Worm (Caenorhabditis elegans): ENCODE measurements around the gene B0310.3.
A peak's percentile ranks its signal among the peaks of the same experiment; 100 is the strongest.

B0310.3 gene

DNA sequence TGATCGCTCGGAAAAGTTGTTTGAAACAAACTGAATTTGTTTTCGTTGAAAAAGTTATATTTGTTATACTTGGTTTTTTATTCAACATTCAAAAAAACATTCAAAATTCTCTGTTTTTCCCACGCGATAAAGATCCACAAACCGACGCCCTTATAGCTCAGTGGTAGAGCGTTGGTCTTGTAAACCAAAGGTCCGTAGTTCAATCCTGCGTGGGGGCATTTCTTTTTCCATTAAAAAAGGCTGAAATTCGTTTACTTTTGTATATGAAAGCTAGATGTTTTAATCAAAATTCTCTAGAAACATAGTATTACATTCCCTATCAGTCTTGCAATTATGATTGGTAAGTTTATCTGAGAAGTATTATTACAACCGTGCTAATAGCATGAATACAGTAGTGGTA, 33.1 kb downstream of the B0310.3 start (continued):
- TF ChIP-seq T26A8.4 (GFP tag; IDR thresholded peaks at IDR 0.05) (no peak), mdt-29 (GFP tag; IDR thresholded peaks at IDR 0.05) (peak; percentile 72; the same call in 1 of the 2 replicates), Y5F2A.4 (GFP tag; optimal IDR thresholded peaks at IDR 0.05) (no peak), fkh-10 (GFP tag; optimal IDR thresholded peaks at IDR 0.05) (no peak), nhr-76 (tag; optimal IDR thresholded peaks at IDR 0.05) (no peak), ceh-44 (GFP tag; IDR thresholded peaks at IDR 0.05) (peak; percentile 68; the same call in 1 of the 2 replicates), nhr-28 (tag; optimal IDR thresholded peaks at IDR 0.05) (no peak), T20F7.1 (GFP tag; optimal IDR thresholded peaks at IDR 0.05) (no peak), F44E2.7 (GFP tag; IDR thresholded peaks at IDR 0.05) (peak; percentile 54; the same call in 1 of the 2 replicates), pqm-1 (tag; optimal IDR thresholded peaks at IDR 0.05) (no peak), R02D3.7 (tag; optimal IDR thresholded peaks at IDR 0.05) (no peak), tra-1 (GFP tag; IDR thresholded peaks at IDR 0.05) (0 out of 2 replicates have a peak, but pooled peaks have one; percentile 39), ceh-28 (tag; optimal IDR thresholded peaks at IDR 0.05) (no peak), aha-1 (tag) (peak; percentile 78), mep-1 (tag; optimal IDR thresholded peaks at IDR 0.05) (no peak), F37D6.2 (tag; optimal IDR thresholded peaks at IDR 0.05) (no peak), gei-8 (GFP tag; optimal IDR thresholded peaks at IDR 0.05) (no peak), daf-12 (tag; optimal IDR thresholded peaks at IDR 0.05) (no peak), daf-8 (GFP tag; IDR thresholded peaks at IDR 0.05) (no peak), lin-29 (GFP tag; IDR thresholded peaks at IDR 0.05) (no peak), ztf-11 (tag; optimal IDR thresholded peaks at IDR 0.05) (no peak), attf-4 (tag; optimal IDR thresholded peaks at IDR 0.05) (no peak), mdl-1 (tag; optimal IDR thresholded peaks at IDR 0.05) (no peak), F10B5.3 (tag; optimal IDR thresholded peaks at IDR 0.05) (no peak), Y48G9A.11 (GFP tag; IDR thresholded peaks at IDR 0.05) (0 out of 2 replicates have a peak, but pooled peaks have one; percentile 40), nhr-10 (tag; optimal IDR thresholded peaks at IDR 0.05) (no peak), nhr-237 (tag; optimal IDR thresholded peaks at IDR 0.05) (no peak), hmg-1.1 (GFP tag; IDR thresholded peaks at IDR 0.05) (0 out of 2 replicates have a peak, but pooled peaks have one; percentile 16), nhr-48 (tag; optimal IDR thresholded peaks at IDR 0.05) (no peak), lin-15B (tag; optimal IDR thresholded peaks at IDR 0.05) (no peak), nhr-41 (GFP tag; IDR thresholded peaks at IDR 0.05) (no peak), lin-1 (GFP tag; IDR thresholded peaks at IDR 0.05) (peak; percentile 57; the same call in 1 of the 2 replicates), zip-11 (GFP tag; IDR thresholded peaks at IDR 0.05) (no peak), spr-3 (GFP tag; optimal IDR thresholded peaks at IDR 0.05) (no peak), unc-39 (tag; optimal IDR thresholded peaks at IDR 0.05) (no peak), Y75B8A.6 (GFP tag; IDR thresholded peaks at IDR 0.05) (no peak), sdz-12 (GFP tag; optimal IDR thresholded peaks at IDR 0.05) (no peak), fos-1 (tag; optimal IDR thresholded peaks at IDR 0.05) (no peak), lir-3 (tag; optimal IDR thresholded peaks at IDR 0.05) (no peak), nhr-102 (tag; optimal IDR thresholded peaks at IDR 0.05) (no peak), pha-4 (GFP tag; IDR thresholded peaks at IDR 0.05) (peak; percentile 66; the same call in 1 of the 2 replicates), pha-4 (tag; optimal IDR thresholded peaks at IDR 0.05) (no peak), lin-13 (GFP tag; optimal IDR thresholded peaks at IDR 0.05) (peak; percentile 21), skn-1 (tag; optimal IDR thresholded peaks at IDR 0.05) (no peak), ceh-62 (tag; optimal IDR thresholded peaks at IDR 0.05) (no peak), nhr-111 (GFP tag; optimal IDR thresholded peaks at IDR 0.05) (no peak), jun-1 (tag; optimal IDR thresholded peaks at IDR 0.05) (no peak), dmd-9 (GFP tag; IDR thresholded peaks at IDR 0.05) (no peak), mxl-2 (GFP tag; conservative IDR thresholded peaks at IDR 0.05) (no peak), F26F4.8 (GFP tag; conservative IDR thresholded peaks at IDR 0.05) (peak; percentile 58; the same call in 1 of the 2 replicates), mes-2 (tag; optimal IDR thresholded peaks at IDR 0.05; ENCODE audit: poor library complexity, severe bottlenecking) (no peak), nhr-25 (tag; optimal IDR thresholded peaks at IDR 0.05; ENCODE audit: borderline replicate concordance, insufficient read depth) (no peak), lim-7 (GFP tag; IDR thresholded peaks at IDR 0.05) (peak; percentile 86)

All from whole organism, L4 larva.